Fruit fly (Drosophila melanogaster): ENCODE data around the gene CG14052.

Gene CG14052

DNA sequence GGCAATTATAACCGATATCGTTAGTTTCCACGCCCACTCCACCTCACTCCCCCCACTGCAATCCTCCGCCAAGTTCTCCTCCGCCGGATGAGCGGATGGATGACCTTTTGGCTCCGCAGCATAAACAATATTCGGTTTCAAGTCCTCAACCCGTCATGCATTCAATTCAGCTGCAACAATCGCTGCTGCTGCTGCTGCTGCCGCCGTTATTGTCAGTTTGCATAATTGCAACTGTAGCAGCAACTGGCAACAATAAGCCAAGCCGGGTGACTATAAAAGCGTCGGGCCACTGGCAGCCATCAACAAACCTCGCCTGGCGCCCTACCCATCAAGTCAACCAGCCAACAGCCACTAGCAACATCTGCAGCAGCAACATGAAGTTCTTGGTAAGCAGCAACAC is 37.0 kb upstream of the CG14052 start, which contains the start of gene CG17777:
Gene CG17777, plus strand, starts transcription at position 301 of the 400 bp plus-strand sequence.
- TF ChIP-seq CG17806 (tag; optimal IDR thresholded peaks at IDR 0.05) = no peak
- no peak for TF ChIP-seq CG32121 (GFP tag; IDR thresholded peaks at IDR 0.05)

DNA sequence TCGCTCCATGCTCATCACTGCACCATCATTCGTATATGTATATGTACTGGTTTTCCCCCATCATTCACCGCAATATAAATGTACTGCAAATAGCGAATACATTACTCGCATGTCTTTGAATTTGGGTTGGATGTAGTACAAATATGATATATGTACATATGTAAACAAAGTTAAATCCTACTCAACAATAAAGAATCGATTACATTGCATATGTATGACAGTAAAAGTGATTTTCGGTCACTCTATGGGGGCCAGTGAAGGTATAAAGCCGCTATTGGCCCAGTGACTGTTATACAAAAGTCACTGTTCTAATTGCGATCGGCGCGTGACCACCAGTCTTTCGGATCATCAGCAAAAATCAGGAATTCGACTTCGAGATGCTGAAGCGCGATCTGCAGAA is 36.0 kb upstream of the CG14052 start, which contains the start of gene CG3457:
Gene CG3457, plus strand, starts transcription at position 301 of the 400 bp plus-strand sequence.
- TF ChIP-seq CG34367 (tag; optimal IDR thresholded peaks at IDR 0.05) (no peak), CG32121 (GFP tag; IDR thresholded peaks at IDR 0.05) (no peak), CG9948 (tag; optimal IDR thresholded peaks at IDR 0.05) (no peak), EcR (GFP tag; optimal IDR thresholded peaks at IDR 0.05) (no peak), CG8301 (tag; optimal IDR thresholded peaks at IDR 0.05) (no peak), Pif1B (GFP tag; optimal IDR thresholded peaks at IDR 0.05) (no peak), gl (tag; optimal IDR thresholded peaks at IDR 0.05) (no peak), CG15710 (tag; optimal IDR thresholded peaks at IDR 0.05) (no peak), CG10348 (GFP tag; IDR thresholded peaks at IDR 0.05) (no peak)

DNA sequence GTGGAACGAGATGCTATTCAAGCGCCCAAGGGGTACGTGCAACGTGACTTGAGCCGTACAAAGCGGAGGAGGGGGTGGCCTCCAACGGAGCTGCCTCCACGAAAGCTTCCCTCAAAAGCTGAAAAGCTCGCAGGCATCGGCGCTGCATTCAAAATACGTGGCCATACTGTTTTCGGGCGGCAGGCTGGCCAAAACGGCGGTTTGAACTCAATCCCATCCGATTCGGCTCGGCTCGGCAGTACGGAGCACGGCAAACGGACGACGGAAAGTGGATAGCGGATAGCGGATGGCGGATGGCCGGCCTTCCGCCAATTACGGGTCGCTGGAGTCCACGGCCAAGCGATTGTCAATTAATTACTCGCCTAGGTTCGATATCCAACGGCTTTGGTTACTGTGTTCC is 34.7 kb upstream of the CG14052 start, which contains the start of gene Mct1:
Gene Mct1, plus strand, starts transcription at position 301 of the 400 bp plus-strand sequence.
- TF ChIP-seq Snoo (tag; optimal IDR thresholded peaks at IDR 0.05) (no peak), CG32121 (GFP tag; IDR thresholded peaks at IDR 0.05) (no peak), CG17806 (tag; optimal IDR thresholded peaks at IDR 0.05) (no peak), CG10348 (GFP tag; IDR thresholded peaks at IDR 0.05) (no peak), Ets98B (GFP tag; IDR thresholded peaks at IDR 0.05) (no peak), Pif1B (GFP tag; optimal IDR thresholded peaks at IDR 0.05) (no peak), CG4496 (GFP tag; IDR thresholded peaks at IDR 0.05) (no peak), CG8301 (tag; optimal IDR thresholded peaks at IDR 0.05) (no peak), EcR (GFP tag; optimal IDR thresholded peaks at IDR 0.05) (no peak), CG13204 (GFP tag; optimal IDR thresholded peaks at IDR 0.05) (no peak), CG14655 (GFP tag; optimal IDR thresholded peaks at IDR 0.05) (no peak), CG34367 (tag; optimal IDR thresholded peaks at IDR 0.05) (no peak), D1 (tag; optimal IDR thresholded peaks at IDR 0.05) (no peak), rn (GFP tag; IDR thresholded peaks at IDR 0.05) (no peak), CG12605 (GFP tag; IDR thresholded peaks at IDR 0.05) (no peak), Pif1A (GFP tag; optimal IDR thresholded peaks at IDR 0.05) (no peak)

DNA sequence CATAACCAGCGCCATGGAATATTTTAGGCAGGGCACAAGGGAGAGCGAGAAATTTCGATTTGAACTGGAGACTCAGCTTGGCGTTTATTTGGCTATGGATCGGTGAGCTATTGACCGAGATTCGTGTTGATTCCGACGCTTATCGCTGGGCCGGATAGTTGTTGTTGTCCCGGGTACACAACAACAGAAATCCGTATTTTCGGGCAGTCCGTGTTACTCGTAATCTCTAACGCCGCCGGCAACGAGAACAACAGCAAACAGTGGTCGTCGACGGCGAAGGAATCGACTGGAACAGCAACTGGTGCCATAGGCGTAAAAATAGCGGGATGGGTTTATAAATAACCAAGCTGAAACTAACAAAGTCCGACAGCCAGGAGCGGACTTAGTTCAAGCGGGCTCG is 31.7 kb upstream of the CG14052 start:
- no peak for TF ChIP-seq Snoo (tag; optimal IDR thresholded peaks at IDR 0.05)
- no peak for TF ChIP-seq CG8159 (tag; optimal IDR thresholded peaks at IDR 0.05)
- no peak for TF ChIP-seq Ets98B (GFP tag; IDR thresholded peaks at IDR 0.05)
- no peak for TF ChIP-seq EcR (GFP tag; optimal IDR thresholded peaks at IDR 0.05)
- no peak for TF ChIP-seq rn (GFP tag; IDR thresholded peaks at IDR 0.05)
- TF ChIP-seq CG15710 (tag; optimal IDR thresholded peaks at IDR 0.05) = no peak
- no peak for TF ChIP-seq CG34367 (tag; optimal IDR thresholded peaks at IDR 0.05)
- no peak for TF ChIP-seq gl (tag; optimal IDR thresholded peaks at IDR 0.05)
- no peak for TF ChIP-seq CG13204 (GFP tag; optimal IDR thresholded peaks at IDR 0.05)
- no peak for TF ChIP-seq CG32121 (GFP tag; IDR thresholded peaks at IDR 0.05)
- no peak for TF ChIP-seq Pif1B (GFP tag; optimal IDR thresholded peaks at IDR 0.05)
- TF ChIP-seq CG12605 (GFP tag; IDR thresholded peaks at IDR 0.05) = no peak
- no peak for TF ChIP-seq D1 (tag; optimal IDR thresholded peaks at IDR 0.05)

DNA sequence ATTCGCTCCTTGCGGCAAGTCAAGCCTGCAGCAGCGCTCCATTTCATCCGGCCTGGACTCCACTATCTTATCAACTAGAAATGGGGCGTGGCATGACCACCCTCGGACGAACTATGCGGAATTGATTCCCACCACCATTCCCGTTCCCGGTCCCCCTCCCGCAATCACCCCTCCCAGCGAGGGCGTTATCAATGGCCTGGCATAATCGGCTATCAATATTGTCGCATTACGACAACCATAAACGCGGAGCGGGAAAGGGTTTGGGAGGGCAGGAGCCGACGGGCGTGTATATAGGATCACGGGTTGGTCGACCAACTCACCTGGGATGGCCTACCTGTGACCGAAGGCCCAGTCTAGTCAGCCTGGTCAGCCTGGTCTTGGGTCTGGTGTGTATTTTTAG is 30.4 kb upstream of the CG14052 start:
- no peak for TF ChIP-seq fd96Ca (GFP tag; IDR thresholded peaks at IDR 0.05)
- TF ChIP-seq CG9948 (tag; optimal IDR thresholded peaks at IDR 0.05) = no peak
- no peak for TF ChIP-seq CG4496 (GFP tag; IDR thresholded peaks at IDR 0.05)
- no peak for TF ChIP-seq EcR (GFP tag; optimal IDR thresholded peaks at IDR 0.05)
- no peak for TF ChIP-seq CG8301 (tag; optimal IDR thresholded peaks at IDR 0.05)
- TF ChIP-seq rn (GFP tag; IDR thresholded peaks at IDR 0.05) = no peak
- no peak for TF ChIP-seq CG8159 (tag; optimal IDR thresholded peaks at IDR 0.05)
- no peak for TF ChIP-seq CG12605 (GFP tag; IDR thresholded peaks at IDR 0.05)
- TF ChIP-seq Pif1A (GFP tag; optimal IDR thresholded peaks at IDR 0.05) = no peak
- no peak for TF ChIP-seq CG13204 (GFP tag; optimal IDR thresholded peaks at IDR 0.05)

DNA sequence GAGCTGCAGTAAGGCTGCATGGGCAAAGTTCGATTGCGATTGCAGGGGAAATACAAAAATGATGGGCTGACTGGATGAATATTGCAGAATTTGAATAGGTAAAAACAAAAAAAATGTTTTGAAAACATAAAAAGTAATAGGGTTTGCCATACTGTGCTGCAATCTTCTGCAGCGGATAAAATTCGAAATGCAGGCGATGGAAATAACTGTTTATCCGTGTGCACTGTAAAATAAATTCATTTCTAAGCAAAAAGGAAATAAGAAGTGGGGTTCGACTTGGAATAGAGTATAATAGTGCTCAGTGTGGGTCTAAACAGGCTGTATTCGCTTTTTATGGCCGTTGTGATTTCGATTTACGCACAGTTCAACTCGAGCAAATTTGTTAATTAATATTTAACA is 29.7 kb upstream of the CG14052 start, which contains the start of gene CG14053:
Gene CG14053, minus strand, starts transcription at position 101 of the 399 bp plus-strand sequence.
- TF ChIP-seq fd96Ca (GFP tag; IDR thresholded peaks at IDR 0.05) = no peak
- TF ChIP-seq gl (tag; optimal IDR thresholded peaks at IDR 0.05) = no peak
- TF ChIP-seq Snoo (tag; optimal IDR thresholded peaks at IDR 0.05) = no peak
- no peak for TF ChIP-seq CG15710 (tag; optimal IDR thresholded peaks at IDR 0.05)
- TF ChIP-seq D1 (tag; optimal IDR thresholded peaks at IDR 0.05) = no peak
- TF ChIP-seq CG9948 (tag; optimal IDR thresholded peaks at IDR 0.05) = no peak
- TF ChIP-seq CG32121 (GFP tag; IDR thresholded peaks at IDR 0.05) = no peak
- TF ChIP-seq CG10348 (GFP tag; IDR thresholded peaks at IDR 0.05) = no peak
- no peak for TF ChIP-seq Pif1A (GFP tag; optimal IDR thresholded peaks at IDR 0.05)
- no peak for TF ChIP-seq CG13204 (GFP tag; optimal IDR thresholded peaks at IDR 0.05)
- no peak for TF ChIP-seq Ets98B (GFP tag; IDR thresholded peaks at IDR 0.05)
- no peak for TF ChIP-seq CG12605 (GFP tag; IDR thresholded peaks at IDR 0.05)
- no peak for TF ChIP-seq CG17806 (tag; optimal IDR thresholded peaks at IDR 0.05)
